Fruit fly (Drosophila melanogaster) Kc167 (cell line): ENCODE results near the gene CG13667.

Source experiments
- Myc ChIP-seq: fragments of >200 bp; optimal IDR thresholded peaks from 2 replicates; lab custom pipeline; 2017; ENCODE audit warnings: missing external identifiers
- h ChIP-seq: fragments of >200 bp; optimal IDR thresholded peaks from 3 replicates; lab custom pipeline; 2018; ENCODE audit warnings: missing external identifiers
- insv ChIP-seq: fragments of >200 bp; optimal IDR thresholded peaks from 3 replicates; lab custom pipeline; 2018; ENCODE audit warnings: missing external identifiers
- psq ChIP-seq: fragments of >200 bp; optimal IDR thresholded peaks from 2 replicates; lab custom pipeline; 2017; ENCODE audit warnings: missing external identifiers
- ttk ChIP-seq: sonication (Bioruptor generic); optimal IDR thresholded peaks from 2 replicates; lab custom pipeline; 2017; ENCODE audit warnings: missing external identifiers

- TF ChIP-seq insv, result no peak
- no peak for TF ChIP-seq h (lab: Kevin White, UChicago)
- TF ChIP-seq ttk, result no peak
- no peak for TF ChIP-seq psq
- TF ChIP-seq Myc, result no peak
Measured at dm6 chr3L:8370922-8371321, 34.3 kb upstream of the CG13667 start.
